Fruit fly (Drosophila melanogaster): ENCODE data around the gene mRpS10.
A peak's percentile ranks its signal among the peaks of the same experiment; 100 is the strongest.

The mRpS10 gene

DNA sequence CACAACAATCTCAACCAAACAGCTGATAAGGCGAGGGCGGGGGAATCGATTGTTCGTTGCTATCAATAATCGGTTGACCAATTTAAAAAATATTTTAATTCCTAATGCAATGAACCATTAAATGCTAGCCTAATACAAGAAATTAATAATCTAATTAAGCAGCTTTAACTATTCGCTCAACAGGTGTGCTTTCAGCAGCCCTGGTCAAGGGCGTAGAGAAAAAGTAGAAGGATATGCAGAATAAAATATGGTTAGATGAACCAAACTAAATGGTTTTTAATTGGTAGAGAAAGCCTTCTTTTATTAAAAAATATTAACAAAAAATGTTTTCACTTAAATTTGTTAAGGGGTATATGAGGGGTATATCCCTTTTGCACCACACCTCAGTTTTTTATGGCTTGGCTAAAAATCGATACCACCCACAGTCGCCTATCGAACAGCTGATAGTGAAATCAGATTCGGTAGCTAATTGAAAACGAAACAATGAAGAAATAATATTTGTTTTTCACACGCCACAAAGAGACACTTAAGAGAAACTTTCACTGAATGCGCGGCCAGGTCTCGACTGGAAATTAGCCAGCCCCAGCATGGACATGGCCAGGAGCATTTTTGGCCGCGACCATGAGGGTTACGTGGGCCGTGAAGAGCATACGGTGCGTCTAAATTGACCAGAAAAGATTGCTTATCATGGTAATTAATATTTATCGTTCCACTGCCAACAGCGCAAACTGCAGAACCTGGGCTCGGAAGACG lies 10.5 kb upstream of the mRpS10 start, which contains the start of the genes SIDL and CG12241 (continued):
- TF ChIP-seq Eip93F (GFP tag; optimal IDR thresholded peaks at IDR 0.05): peak; percentile 87
- peak; percentile 68 for TF ChIP-seq fd85E (GFP tag; optimal IDR thresholded peaks at IDR 0.05)
- no peak for TF ChIP-seq CG34406 (GFP tag; optimal IDR thresholded peaks at IDR 0.05)
- peak; percentile 69 for TF ChIP-seq CG31627 (GFP tag; optimal IDR thresholded peaks at IDR 0.05)
- TF ChIP-seq vri (GFP tag; optimal IDR thresholded peaks at IDR 0.05): no peak
- no peak for TF ChIP-seq Met (GFP tag; optimal IDR thresholded peaks at IDR 0.05)
- TF ChIP-seq ss (GFP tag; optimal IDR thresholded peaks at IDR 0.05): no peak
- TF ChIP-seq dac (GFP tag; optimal IDR thresholded peaks at IDR 0.05): peak; percentile 75
- TF ChIP-seq CG11762 (GFP tag; optimal IDR thresholded peaks at IDR 0.05; ENCODE audit: insufficient read depth): no peak
- peak; percentile 99 for TF ChIP-seq CG6163 (GFP tag; IDR thresholded peaks at IDR 0.05)
- no peak for TF ChIP-seq CG8632 (GFP tag; optimal IDR thresholded peaks at IDR 0.05)
- TF ChIP-seq Sox14 (GFP tag; optimal IDR thresholded peaks at IDR 0.05): peak; percentile 78
- peak; percentile 96 for TF ChIP-seq cyc (GFP tag; optimal IDR thresholded peaks at IDR 0.05)
- TF ChIP-seq Gug (GFP tag; IDR thresholded peaks at IDR 0.05): peak; percentile 97
- TF ChIP-seq fkh (GFP tag; optimal IDR thresholded peaks at IDR 0.05): no peak
- TF ChIP-seq CG4318 (GFP tag; optimal IDR thresholded peaks at IDR 0.05): no peak

DNA sequence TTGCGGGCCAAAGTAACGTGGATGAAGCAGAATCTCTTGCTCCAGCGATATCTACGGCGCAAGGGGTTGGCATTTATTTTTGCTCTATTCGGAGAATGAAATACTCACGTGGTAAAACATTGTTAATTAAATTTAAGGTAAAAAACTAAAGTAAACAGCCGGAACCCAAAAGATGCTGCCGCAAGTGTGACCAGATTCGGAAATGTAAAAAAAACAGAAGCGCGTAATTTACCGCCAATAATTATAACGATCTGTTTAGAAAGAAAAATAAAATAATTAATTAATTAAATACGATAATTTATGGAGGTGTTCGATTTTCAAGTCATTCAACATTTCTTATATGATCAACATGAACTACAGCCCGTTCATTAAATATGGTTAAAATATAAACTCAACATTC lies 6.5 kb upstream of the mRpS10 start, which contains the start of gene Polr2G:
Gene Polr2G, minus strand, starts transcription at position 208 of the 400 bp plus-strand sequence.
- TF ChIP-seq fd85E (GFP tag; optimal IDR thresholded peaks at IDR 0.05): no peak
- no peak for TF ChIP-seq CG3032 (tag; optimal IDR thresholded peaks at IDR 0.05)
- no peak for TF ChIP-seq Sox14 (GFP tag; optimal IDR thresholded peaks at IDR 0.05)
- peak; percentile 75 for TF ChIP-seq fkh (GFP tag; optimal IDR thresholded peaks at IDR 0.05)
- peak; percentile 4 for TF ChIP-seq CG1621 (tag; optimal IDR thresholded peaks at IDR 0.05)

DNA sequence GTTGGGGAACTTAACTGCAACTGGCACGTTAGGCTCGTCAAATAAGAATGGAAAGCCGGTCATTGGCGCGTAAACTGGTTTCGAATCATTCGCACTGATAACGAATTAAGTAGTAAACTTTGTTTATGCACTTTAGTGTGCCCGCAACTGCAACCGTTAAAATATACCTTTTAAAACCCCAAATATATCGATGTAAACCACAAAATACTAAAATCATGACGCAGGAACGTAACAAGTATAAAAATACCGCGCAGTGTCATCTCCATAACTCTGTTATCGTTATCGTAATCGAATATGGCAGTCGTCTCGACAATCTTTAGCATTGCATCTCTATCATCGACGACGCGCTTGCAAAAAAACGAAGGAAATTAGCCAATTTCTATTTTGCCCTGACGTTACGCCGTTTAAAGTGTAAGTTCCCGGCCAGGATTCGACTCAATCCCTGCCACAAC lies 4.2 kb upstream of the mRpS10 start, which contains the start of the genes CG31344 and Caf1-55:
Gene CG31344, minus strand, starts transcription at position 51 of the 452 bp plus-strand sequence.
Gene Caf1-55, plus strand, starts transcription at position 298 of the 452 bp plus-strand sequence.
- TF ChIP-seq CG11762 (GFP tag; optimal IDR thresholded peaks at IDR 0.05; ENCODE audit: insufficient read depth) (no peak), dsx (GFP tag; optimal IDR thresholded peaks at IDR 0.05; ENCODE audit: poor library complexity, severe bottlenecking) (peak; percentile 73), Lpt (GFP tag; optimal IDR thresholded peaks at IDR 0.05) (no peak), fd85E (GFP tag; optimal IDR thresholded peaks at IDR 0.05) (no peak), CG7368 (GFP tag; optimal IDR thresholded peaks at IDR 0.05) (no peak), esn (GFP tag; optimal IDR thresholded peaks at IDR 0.05) (peak; percentile 3), CG31627 (GFP tag; optimal IDR thresholded peaks at IDR 0.05) (peak; percentile 2), fkh (GFP tag; optimal IDR thresholded peaks at IDR 0.05) (peak; percentile 19), CG1621 (tag; optimal IDR thresholded peaks at IDR 0.05) (no peak), ss (GFP tag; optimal IDR thresholded peaks at IDR 0.05) (no peak)

DNA sequence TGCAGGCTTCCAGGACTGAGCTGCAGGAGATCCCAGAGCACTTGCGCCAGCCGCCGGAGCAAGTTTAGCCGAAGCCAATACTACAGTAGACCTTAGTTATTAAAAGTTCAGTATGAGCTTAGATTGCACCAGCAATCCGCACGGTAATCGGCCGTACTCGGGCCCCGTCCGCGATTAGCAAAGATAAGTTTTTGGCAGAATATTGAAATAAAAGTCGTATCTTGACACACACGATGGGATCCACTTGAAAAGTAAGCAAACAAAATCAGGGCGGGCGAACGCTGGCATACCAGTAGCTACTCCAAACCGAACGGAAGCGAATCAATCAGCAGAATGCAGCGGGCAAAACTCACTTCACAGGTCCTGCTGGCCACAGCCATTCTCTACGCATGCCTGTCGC lies 820 bp downstream of the mRpS10 start, which contains the start of gene CG34316:
Gene CG34316, plus strand, starts transcription at position 301 of the 400 bp plus-strand sequence.
- no peak for TF ChIP-seq CG1621 (tag; optimal IDR thresholded peaks at IDR 0.05)
- TF ChIP-seq CG15336 (GFP tag; IDR thresholded peaks at IDR 0.05): no peak
- TF ChIP-seq Eip78C (GFP tag): no peak
- TF ChIP-seq CG8319 (GFP tag; optimal IDR thresholded peaks at IDR 0.05): no peak
- TF ChIP-seq CG6808 (GFP tag; optimal IDR thresholded peaks at IDR 0.05): no peak
- TF ChIP-seq CG6854 (GFP tag; optimal IDR thresholded peaks at IDR 0.05): no peak
- no peak for TF ChIP-seq Sox14 (GFP tag; optimal IDR thresholded peaks at IDR 0.05)
- TF ChIP-seq Hr39 (GFP tag; optimal IDR thresholded peaks at IDR 0.05): no peak
- TF ChIP-seq dsx (GFP tag; optimal IDR thresholded peaks at IDR 0.05; ENCODE audit: poor library complexity, severe bottlenecking): no peak
- TF ChIP-seq Gug (GFP tag; IDR thresholded peaks at IDR 0.05): no peak
- no peak for TF ChIP-seq CG9139 (GFP tag; optimal IDR thresholded peaks at IDR 0.05)
- no peak for TF ChIP-seq Hr38 (GFP tag; optimal IDR thresholded peaks at IDR 0.05)
- no peak for TF ChIP-seq CG11762 (GFP tag; optimal IDR thresholded peaks at IDR 0.05; ENCODE audit: insufficient read depth)
- TF ChIP-seq cyc (GFP tag; optimal IDR thresholded peaks at IDR 0.05): no peak
- TF ChIP-seq net (GFP tag; optimal IDR thresholded peaks at IDR 0.05): no peak
- TF ChIP-seq salr (GFP tag; optimal IDR thresholded peaks at IDR 0.05): no peak
- no peak for TF ChIP-seq eg (GFP tag; IDR thresholded peaks at IDR 0.05)

Measured in whole organism, prepupa.